Fruit fly (Drosophila melanogaster): ENCODE measurements around the gene Alp9.

dm6 chr3L:5594853-5595593 lies at the start of gene Alp9, which contains the start of gene Alp10:
- TF ChIP-seq EcR (GFP tag; optimal IDR thresholded peaks at IDR 0.05) (no peak), Snoo (tag; optimal IDR thresholded peaks at IDR 0.05) (no peak), rn (GFP tag; IDR thresholded peaks at IDR 0.05) (no peak), CG4496 (GFP tag; IDR thresholded peaks at IDR 0.05) (no peak), CG17806 (tag; optimal IDR thresholded peaks at IDR 0.05) (no peak), CG9948 (tag; optimal IDR thresholded peaks at IDR 0.05) (no peak), D1 (tag; optimal IDR thresholded peaks at IDR 0.05) (no peak)
